Fruit fly (Drosophila melanogaster) whole organism, wandering third instar larva: Measurements from ENCODE around the gene CG11634.

Experiments
- Hnf4 ChIP-seq: fragments of 200-800 bp; sonication (Bioruptor generic); optimal IDR thresholded peaks from 2 replicates; lab custom pipeline; 2016; ENCODE audit warnings: missing biosample characterization, mild to moderate bottlenecking, missing genetic modification characterization
- Hr78 ChIP-seq: fragments of >200 bp; optimal IDR thresholded peaks from 2 replicates; lab custom pipeline; 2017; ENCODE audit warnings: missing biosample characterization, missing genetic modification characterization
- Rel ChIP-seq, 2 experiments: fragments of 200-800 bp; sonication (Bioruptor generic) in 1 of 2; optimal IDR thresholded peaks; 2 replicates in 1 of 2; 3 replicates in 1 of 2; lab custom pipeline; 2016 to 2019; ENCODE audit warnings: mild to moderate bottlenecking in 2 of 2, missing biosample characterization in 2 of 2, missing genetic modification characterization in 2 of 2, moderate library complexity in 1 of 2
- br ChIP-seq: fragments of 200-800 bp; sonication (Bioruptor generic); optimal IDR thresholded peaks from 2 replicates; lab custom pipeline; 2016; ENCODE audit warnings: missing biosample characterization, missing genetic modification characterization
- dsf ChIP-seq: sonication (Bioruptor generic); optimal IDR thresholded peaks from 2 replicates; lab custom pipeline; 2016; ENCODE audit warnings: missing biosample characterization, missing genetic modification characterization, borderline replicate concordance
- foxo ChIP-seq, 2 experiments: fragments of 200-800 bp; sonication (Bioruptor generic); optimal IDR thresholded peaks; 2 replicates in 1 of 2; 3 replicates in 1 of 2; lab custom pipeline; 2016 to 2017; ENCODE audit warnings: missing biosample characterization in 2 of 2, missing genetic modification characterization in 2 of 2
- pan ChIP-seq: fragments of >200 bp; optimal IDR thresholded peaks from 2 replicates; lab custom pipeline; 2017
- psq ChIP-seq: fragments of 200-800 bp; sonication (Bioruptor generic); optimal IDR thresholded peaks from 3 replicates; lab custom pipeline; 2017; ENCODE audit warnings: missing biosample characterization, mild to moderate bottlenecking, missing genetic modification characterization, moderate library complexity
- sage ChIP-seq: fragments of 200-800 bp; sonication (Bioruptor generic); optimal IDR thresholded peaks from 2 replicates; lab custom pipeline; 2016; ENCODE audit warnings: missing biosample characterization, mild to moderate bottlenecking, missing genetic modification characterization
- woc ChIP-seq: sonication (Bioruptor generic); optimal IDR thresholded peaks from 2 replicates; lab custom pipeline; 2016; ENCODE audit warnings: missing biosample characterization, mild to moderate bottlenecking, missing genetic modification characterization

- TF ChIP-seq Hnf4 (GFP tag; lab: Kevin White, UChicago), result no peak
- no peak for TF ChIP-seq Hr78 (GFP tag; lab: Kevin White, UChicago)
- no peak for TF ChIP-seq Rel (GFP tag; optimal IDR thresholded peaks at IDR 0.05; lab: Kevin White, UChicago)
- TF ChIP-seq Rel (tag; optimal IDR thresholded peaks at IDR 0.05; lab: Kevin White, UChicago), result no peak
- TF ChIP-seq pan, result no peak
- TF ChIP-seq woc (GFP tag; lab: Kevin White, UChicago), result no peak
- no peak for TF ChIP-seq foxo (GFP tag; optimal IDR thresholded peaks at IDR 0.05; lab: Kevin White, UChicago)
- no peak for TF ChIP-seq sage (GFP tag; lab: Kevin White, UChicago)
- TF ChIP-seq br (GFP tag; lab: Kevin White, UChicago), result no peak
- no peak for TF ChIP-seq dsf (GFP tag; lab: Kevin White, UChicago)
- TF ChIP-seq psq (GFP tag; lab: Kevin White, UChicago), result no peak
Observed at dm6 chr2L:21904183-21904582, 11.9 kb upstream of the CG11634 start.
